Fruit fly (Drosophila melanogaster): Measurements from ENCODE around the gene CG18178.

- TF ChIP-seq Lpt (GFP tag; optimal IDR thresholded peaks at IDR 0.05) = no peak
- TF ChIP-seq CG6808 (GFP tag; optimal IDR thresholded peaks at IDR 0.05) = no peak
- no peak for TF ChIP-seq CG9139 (GFP tag; optimal IDR thresholded peaks at IDR 0.05)
- no peak for TF ChIP-seq Smox (GFP tag; optimal IDR thresholded peaks at IDR 0.05)
- TF ChIP-seq CG11762 (GFP tag; optimal IDR thresholded peaks at IDR 0.05; ENCODE audit: insufficient read depth) = no peak
- TF ChIP-seq Blimp-1 (GFP tag; optimal IDR thresholded peaks at IDR 0.05) = no peak
- TF ChIP-seq CG6163 (GFP tag; IDR thresholded peaks at IDR 0.05) = no peak
- TF ChIP-seq Hr39 (GFP tag; optimal IDR thresholded peaks at IDR 0.05) = no peak
Observed at dm6 chr3L:9760151-9760749, 41.3 kb upstream of the CG18178 start, which contains the start of gene CG42268.
